Worm (Caenorhabditis elegans) whole organism, midembryonic: ENCODE data around the gene btbd-10.
A peak's percentile ranks its signal among the peaks of the same experiment; 100 is the strongest.
"Not testable (repeated sequence)": the region's sequence is repeated elsewhere in the genome, so short reads cannot be mapped to it uniquely, and the experiment has no call there.

Experiments
- T22C8.4 ChIP-seq: fragments of 200-800 bp; sonication (Bioruptor generic); IDR thresholded peaks from 2 replicates; pipeline ENCODE4 v1.3.6; 2022; ENCODE audit warnings: missing genetic modification characterization, missing compliant biosample characterization
- cog-1 ChIP-seq: sonication (generic microtip); optimal IDR thresholded peaks from 2 replicates; lab custom pipeline; 2016; ENCODE audit warnings: missing genetic modification characterization, missing compliant biosample characterization
- flt-1 ChIP-seq: fragments of 200-800 bp; sonication (Bioruptor generic); IDR thresholded peaks from 2 replicates; pipeline ENCODE4 v1.3.6; 2022; ENCODE audit warnings: missing genetic modification characterization, missing compliant biosample characterization
- klf-2 ChIP-seq: fragments of 200-800 bp; sonication (Bioruptor generic); conservative IDR thresholded peaks from 2 replicates; pipeline ENCODE4 v1.3.6; 2022; ENCODE audit warnings: missing genetic modification reagents, missing genetic modification characterization, missing compliant biosample characterization
- med-1 ChIP-seq: sonication (generic microtip); optimal IDR thresholded peaks from 2 replicates; lab custom pipeline; 2017; ENCODE audit warnings: missing genetic modification characterization, mild to moderate bottlenecking, missing compliant biosample characterization, antibody characterized with exemption, missing genetic modification reagents; ENCODE audit not compliant: insufficient read depth
- ref-1 ChIP-seq: fragments of 200-800 bp; sonication (Bioruptor generic); conservative IDR thresholded peaks from 2 replicates; pipeline ENCODE4 v1.3.6; 2022; ENCODE audit warnings: missing genetic modification reagents, missing genetic modification characterization, missing compliant biosample characterization
- tab-1 ChIP-seq: fragments of 200-800 bp; sonication (Bioruptor generic); IDR thresholded peaks from 2 replicates; pipeline ENCODE4 v1.3.6; 2022; ENCODE audit warnings: missing genetic modification characterization, missing compliant biosample characterization
- ztf-23 ChIP-seq: fragments of 200-800 bp; sonication (Bioruptor generic); IDR thresholded peaks from 2 replicates; pipeline ENCODE4 v1.3.6; 2022; ENCODE audit warnings: missing genetic modification reagents, missing genetic modification characterization, missing compliant biosample characterization
- ztf-29 ChIP-seq: fragments of 200-800 bp; sonication (Bioruptor generic); IDR thresholded peaks from 2 replicates; pipeline ENCODE4 v1.3.6; 2022; ENCODE audit warnings: missing genetic modification reagents, missing genetic modification characterization, missing compliant biosample characterization

Gene btbd-10

DNA sequence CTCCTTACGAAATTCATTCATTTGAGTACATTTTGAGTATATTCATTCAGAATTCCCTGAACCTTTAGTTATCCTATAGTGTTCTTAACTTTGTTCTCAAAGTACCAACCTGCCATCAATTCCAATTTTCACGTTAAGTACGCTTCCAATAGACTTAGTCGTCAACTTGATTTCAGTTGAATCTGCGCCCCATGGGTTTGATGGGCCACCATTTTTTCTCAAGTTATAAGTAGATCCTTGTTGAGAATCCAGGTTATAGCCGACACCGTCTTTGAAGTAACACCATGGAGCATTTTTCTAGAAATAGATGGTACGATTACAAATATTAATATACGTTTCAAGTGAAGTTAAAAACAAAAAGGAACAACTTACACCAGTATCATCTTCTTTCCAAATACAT, 19.9 kb downstream of the btbd-10 start:
- no peak for TF ChIP-seq T22C8.4 (GFP tag; lab: Robert Waterston, UW)
- TF ChIP-seq cog-1 (tag; lab: Kevin White, UChicago) = no peak
- no peak for TF ChIP-seq med-1 (GFP tag; lab: Kevin White, UChicago)
- no peak for TF ChIP-seq ztf-23 (GFP tag; lab: Robert Waterston, UW)
- no peak for TF ChIP-seq flt-1 (GFP tag; lab: Robert Waterston, UW)
- TF ChIP-seq tab-1 (GFP tag; lab: Robert Waterston, UW) = no peak
- no peak for TF ChIP-seq ztf-29 (GFP tag; lab: Robert Waterston, UW)

DNA sequence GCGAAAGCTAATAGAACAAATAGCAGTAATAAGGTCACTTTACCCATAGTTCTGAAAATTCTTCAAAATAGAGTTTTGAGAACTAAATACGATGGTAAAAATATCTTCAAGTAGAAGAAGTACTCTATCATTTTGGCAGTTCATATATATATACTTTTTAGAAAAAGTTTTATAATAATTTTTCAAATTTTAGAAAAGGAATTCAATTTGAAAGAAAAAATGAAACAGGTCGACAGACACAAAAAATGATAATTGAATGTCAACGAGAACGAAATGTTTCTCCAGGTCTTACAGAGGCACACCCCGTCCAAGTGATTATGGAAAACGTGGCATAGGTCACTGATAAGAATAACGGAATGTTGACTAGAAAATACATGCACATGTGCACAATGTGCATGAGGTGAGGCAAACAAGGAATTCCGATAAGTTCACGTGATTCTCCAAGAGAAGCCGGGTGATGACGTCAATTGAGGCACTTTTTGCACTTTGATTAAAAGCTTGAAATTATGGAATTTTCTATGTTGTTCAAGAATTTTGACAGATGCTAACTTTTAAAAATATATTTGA, 20.5 kb downstream of the btbd-10 start, which contains the start of gene aagr-2:
Gene aagr-2 (minus strand): TSS at position 51 of the 567 bp plus-strand sequence.
- no peak for TF ChIP-seq ztf-23 (GFP tag; lab: Robert Waterston, UW)
- TF ChIP-seq flt-1 (GFP tag; lab: Robert Waterston, UW) = no peak
- no peak for TF ChIP-seq med-1 (GFP tag; lab: Kevin White, UChicago)
- no peak for TF ChIP-seq klf-2 (GFP tag; lab: Robert Waterston, UW)
- no peak for TF ChIP-seq T22C8.4 (GFP tag; lab: Robert Waterston, UW)
- no peak for TF ChIP-seq ztf-29 (GFP tag; lab: Robert Waterston, UW)
- no peak for TF ChIP-seq cog-1 (tag; lab: Kevin White, UChicago)
- TF ChIP-seq tab-1 (GFP tag; lab: Robert Waterston, UW) = no peak
- TF ChIP-seq ref-1 (GFP tag; lab: Robert Waterston, UW) = no peak

DNA sequence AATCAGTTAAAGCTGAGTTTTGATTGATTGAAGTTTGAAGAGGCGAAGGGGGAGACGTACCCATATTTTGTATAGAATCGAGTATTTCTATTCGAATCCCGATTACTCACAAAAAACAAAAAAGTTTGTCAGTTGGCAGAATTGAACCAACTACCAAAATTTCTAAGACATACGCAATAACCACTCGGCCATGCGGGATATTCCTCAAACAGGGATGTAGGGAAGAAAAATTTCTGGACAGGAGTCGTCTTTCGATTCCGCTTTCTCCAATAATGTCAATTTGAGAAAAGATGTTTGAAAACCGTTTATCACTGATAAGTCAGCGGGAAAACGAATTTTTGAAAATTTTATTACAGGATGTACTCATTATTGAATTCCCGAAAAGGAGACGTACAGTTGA, 23.6 kb downstream of the btbd-10 start:
- TF ChIP-seq ref-1 (GFP tag; lab: Robert Waterston, UW) = peak; percentile 49; the same call in 1 of the 2 replicates
- TF ChIP-seq tab-1 (GFP tag; lab: Robert Waterston, UW) = peak; percentile 77; the same call in 1 of the 2 replicates
- peak; percentile 75 for TF ChIP-seq flt-1 (GFP tag; lab: Robert Waterston, UW)

DNA sequence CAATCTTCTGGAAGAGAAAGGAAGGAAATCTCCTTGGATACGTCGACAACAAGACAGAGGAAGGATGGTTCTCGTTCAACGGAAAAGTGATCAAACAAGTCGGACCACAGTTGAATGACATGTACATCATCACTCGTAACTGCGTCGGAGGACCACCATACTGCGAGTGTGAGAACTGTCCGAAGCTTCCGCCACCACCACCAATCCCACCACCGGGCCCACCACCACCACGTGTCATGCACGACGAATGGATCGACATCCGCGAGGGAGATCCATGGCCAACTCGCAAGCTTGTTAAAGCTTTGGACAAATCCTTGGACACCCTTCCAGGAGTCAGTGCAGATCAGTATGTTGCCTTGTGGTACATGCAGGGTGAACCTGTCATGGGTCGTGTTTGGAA, 26.5 kb downstream of the btbd-10 start:
- TF ChIP-seq ztf-23 (GFP tag; lab: Robert Waterston, UW) = 0 out of 2 replicates have a peak, but pooled peaks have one; percentile 25
- TF ChIP-seq ref-1 (GFP tag; lab: Robert Waterston, UW) = no peak

DNA sequence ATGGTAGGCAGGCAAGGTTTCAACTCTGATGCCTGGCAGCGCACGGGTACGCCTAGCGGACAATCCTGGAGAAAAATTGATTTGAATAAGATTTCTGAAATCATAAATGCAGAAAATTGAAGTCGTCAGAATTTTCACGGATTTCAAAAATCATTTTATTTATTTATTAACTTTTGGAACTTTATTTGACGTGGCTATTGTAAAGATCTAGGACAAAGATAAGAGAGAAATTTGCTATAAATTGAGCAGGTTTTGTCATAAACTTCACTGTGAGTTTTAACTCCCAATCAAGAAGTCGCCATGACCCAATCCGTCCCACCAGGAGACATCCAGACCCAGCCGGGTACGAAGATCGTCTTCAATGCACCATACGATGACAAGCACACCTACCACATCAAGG, 27.9 kb downstream of the btbd-10 start, which contains the start of gene msp-152:
Gene msp-152 (plus strand): TSS at position 301 of the 400 bp plus-strand sequence.
- not testable (repeated sequence) for TF ChIP-seq ztf-29 (GFP tag; lab: Robert Waterston, UW); cog-1 (tag; lab: Kevin White, UChicago); flt-1 (GFP tag; lab: Robert Waterston, UW)

DNA sequence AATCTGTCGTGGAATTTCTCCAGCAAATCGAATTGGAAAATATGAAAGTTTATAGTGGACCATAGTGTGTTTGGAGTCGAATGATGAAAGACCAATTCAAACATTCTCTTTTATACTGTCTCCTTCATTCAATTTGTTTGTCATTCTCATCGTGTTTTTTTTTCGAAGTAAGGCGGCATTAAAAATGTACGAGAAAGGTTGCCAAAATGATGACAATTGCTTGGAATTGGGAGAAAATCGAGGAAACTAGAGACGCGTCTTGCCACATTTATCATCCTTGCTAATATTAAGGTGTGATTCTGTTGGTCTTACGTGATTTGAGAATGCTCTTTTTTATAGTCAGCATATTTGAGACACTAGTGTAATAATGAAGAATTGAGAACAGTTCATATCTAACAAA, 30.1 kb downstream of the btbd-10 start, which contains the start of gene gst-30:
Gene gst-30 (minus strand): TSS at position 101 of the 400 bp plus-strand sequence.
- TF ChIP-seq tab-1 (GFP tag; lab: Robert Waterston, UW) (no peak), ztf-29 (GFP tag; lab: Robert Waterston, UW) (no peak), ztf-23 (GFP tag; lab: Robert Waterston, UW) (no peak), ref-1 (GFP tag; lab: Robert Waterston, UW) (no peak), med-1 (GFP tag; lab: Kevin White, UChicago) (no peak), klf-2 (GFP tag; lab: Robert Waterston, UW) (no peak), flt-1 (GFP tag; lab: Robert Waterston, UW) (no peak), cog-1 (tag; lab: Kevin White, UChicago) (no peak), T22C8.4 (GFP tag; lab: Robert Waterston, UW) (no peak)

DNA sequence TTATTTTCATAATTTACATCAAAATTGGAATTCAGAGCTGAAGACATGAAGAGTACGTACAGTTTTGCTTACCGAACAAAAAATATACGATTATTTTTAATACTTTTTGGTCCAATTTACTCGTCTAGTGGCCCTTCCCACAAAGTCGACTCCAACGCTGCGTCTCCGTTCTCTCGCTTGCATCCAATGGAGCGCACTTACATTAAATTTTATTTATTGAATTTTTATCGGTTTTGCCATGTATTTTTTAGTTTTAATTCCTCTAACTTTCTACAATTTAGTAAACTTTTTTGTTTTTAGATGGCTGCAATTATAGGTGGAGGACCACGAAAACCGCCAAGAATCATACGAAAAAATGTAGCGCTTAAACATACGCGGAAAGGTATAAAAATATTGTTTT, 30.7 kb downstream of the btbd-10 start, which contains the start of gene ZK546.5:
Gene ZK546.5 (plus strand): TSS at position 301 of the 400 bp plus-strand sequence.
- no peak for TF ChIP-seq ref-1 (GFP tag; lab: Robert Waterston, UW)
- no peak for TF ChIP-seq ztf-23 (GFP tag; lab: Robert Waterston, UW)
- TF ChIP-seq ztf-29 (GFP tag; lab: Robert Waterston, UW) = no peak
- TF ChIP-seq tab-1 (GFP tag; lab: Robert Waterston, UW) = no peak
- no peak for TF ChIP-seq cog-1 (tag; lab: Kevin White, UChicago)
- TF ChIP-seq flt-1 (GFP tag; lab: Robert Waterston, UW) = no peak
- no peak for TF ChIP-seq klf-2 (GFP tag; lab: Robert Waterston, UW)
- no peak for TF ChIP-seq T22C8.4 (GFP tag; lab: Robert Waterston, UW)
- no peak for TF ChIP-seq med-1 (GFP tag; lab: Kevin White, UChicago)

DNA sequence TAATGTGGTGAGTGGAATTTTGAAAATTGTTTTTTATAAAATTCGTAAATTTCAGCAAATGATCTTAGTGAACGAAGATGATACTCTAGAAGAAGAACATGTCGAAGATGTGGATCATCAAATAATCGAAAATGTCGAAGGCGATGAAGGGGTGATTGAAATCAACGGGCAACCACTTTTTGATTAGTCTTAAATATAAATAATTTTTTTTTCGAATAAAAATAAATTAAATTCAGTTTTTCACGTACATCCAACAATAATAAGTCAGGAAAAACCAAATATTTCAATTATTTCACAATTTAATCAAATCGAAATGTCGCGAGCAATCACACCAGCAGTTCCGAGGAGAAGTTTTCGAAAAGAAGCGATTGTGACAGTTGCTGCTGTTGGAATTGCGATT, 32.9 kb downstream of the btbd-10 start, which contains the start of gene ZK546.4:
Gene ZK546.4 (plus strand): TSS at position 301 of the 400 bp plus-strand sequence.
- TF ChIP-seq med-1 (GFP tag; lab: Kevin White, UChicago) (no peak), flt-1 (GFP tag; lab: Robert Waterston, UW) (no peak), T22C8.4 (GFP tag; lab: Robert Waterston, UW) (no peak), cog-1 (tag; lab: Kevin White, UChicago) (no peak), ztf-23 (GFP tag; lab: Robert Waterston, UW) (no peak), ztf-29 (GFP tag; lab: Robert Waterston, UW) (no peak), ref-1 (GFP tag; lab: Robert Waterston, UW) (no peak), tab-1 (GFP tag; lab: Robert Waterston, UW) (no peak), klf-2 (GFP tag; lab: Robert Waterston, UW) (no peak)

DNA sequence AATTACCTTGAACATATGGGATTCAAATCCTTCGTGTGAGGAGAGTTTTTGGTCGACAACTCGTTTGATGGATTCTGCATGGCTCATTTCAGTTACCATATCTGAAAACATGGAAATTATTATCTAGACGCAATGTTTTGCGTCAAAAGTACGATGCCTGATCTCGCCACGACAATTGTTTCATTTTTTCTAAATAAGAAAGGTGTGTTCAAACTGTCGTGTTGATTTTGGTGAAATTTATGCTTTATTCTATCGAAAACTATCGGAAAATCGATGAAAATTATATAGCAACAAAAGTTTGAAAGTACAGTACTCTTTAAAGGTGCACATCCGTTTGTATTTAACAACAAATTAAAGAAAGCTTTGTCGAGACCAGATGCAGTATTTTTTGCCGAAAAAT, 36.2 kb downstream of the btbd-10 start, which contains the start of gene cblc-1:
Gene cblc-1 (minus strand): TSS at position 101 of the 400 bp plus-strand sequence.
- TF ChIP-seq ztf-23 (GFP tag; lab: Robert Waterston, UW) (no peak), klf-2 (GFP tag; lab: Robert Waterston, UW) (no peak), cog-1 (tag; lab: Kevin White, UChicago) (no peak), med-1 (GFP tag; lab: Kevin White, UChicago) (no peak), tab-1 (GFP tag; lab: Robert Waterston, UW) (no peak), flt-1 (GFP tag; lab: Robert Waterston, UW) (no peak), T22C8.4 (GFP tag; lab: Robert Waterston, UW) (no peak), ref-1 (GFP tag; lab: Robert Waterston, UW) (no peak), ztf-29 (GFP tag; lab: Robert Waterston, UW) (no peak)
